Fruit fly (Drosophila melanogaster): ENCODE results near the gene Ubr3.

The Ubr3 gene

dm6 chrX:7970396-7970795, 34.7 kb downstream of the Ubr3 start (continued):
- TF ChIP-seq vnd (GFP tag; IDR thresholded peaks at IDR 0.05; ENCODE audit: partially characterized antibody) (0 out of 3 replicates have a peak, but pooled peaks have one; percentile 27), CG16779 (GFP tag; IDR thresholded peaks at IDR 0.05) (no peak), CG13296 (GFP tag; optimal IDR thresholded peaks at IDR 0.05) (peak; percentile 47), CG6765 (GFP tag; optimal IDR thresholded peaks at IDR 0.05) (no peak), lilli (GFP tag; optimal IDR thresholded peaks at IDR 0.05) (peak; percentile 68), MESR4 (GFP tag; optimal IDR thresholded peaks at IDR 0.05) (no peak), CG11723 (GFP tag; optimal IDR thresholded peaks at IDR 0.05) (no peak), CG3838 (GFP tag; optimal IDR thresholded peaks at IDR 0.05) (no peak), Elba2 (GFP tag; optimal IDR thresholded peaks at IDR 0.05) (no peak), sna (GFP tag; IDR thresholded peaks at IDR 0.05; ENCODE audit: partially characterized antibody) (no peak; the same call in 1 of the 2 replicates), Dip3 (GFP tag; optimal IDR thresholded peaks at IDR 0.05) (no peak), Xrp1 (GFP tag; IDR thresholded peaks at IDR 0.05) (peak; percentile 57; the same call in 1 of the 2 replicates), Drgx (GFP tag; IDR thresholded peaks at IDR 0.05) (peak; percentile 69), sisA (GFP tag; IDR thresholded peaks at IDR 0.05) (peak; percentile 38; the same call in 1 of the 2 replicates), CG2202 (tag; optimal IDR thresholded peaks at IDR 0.05) (no peak), CG16863 (GFP tag; optimal IDR thresholded peaks at IDR 0.05) (no peak), gcm (GFP tag; optimal IDR thresholded peaks at IDR 0.05) (peak; percentile 26), ase (GFP tag; IDR thresholded peaks at IDR 0.05) (no peak), CG11695 (GFP tag; IDR thresholded peaks at IDR 0.05) (no peak), crol (GFP tag; IDR thresholded peaks at IDR 0.05) (no peak), ap (GFP tag; IDR thresholded peaks at IDR 0.05) (no peak), pita (GFP tag; optimal IDR thresholded peaks at IDR 0.05) (no peak), knrl (GFP tag; IDR thresholded peaks at IDR 0.05; ENCODE audit: partially characterized antibody) (peak; percentile 45; the same call in 2 of the 3 replicates), E2f1 (GFP tag; IDR thresholded peaks at IDR 0.05) (0 out of 2 replicates have a peak, but pooled peaks have one; percentile 27), Asciz (GFP tag; optimal IDR thresholded peaks at IDR 0.05) (peak; percentile 10), sr (GFP tag; IDR thresholded peaks at IDR 0.05) (no peak), Hand (GFP tag; optimal IDR thresholded peaks at IDR 0.05) (peak; percentile 32), CG3281 (GFP tag; optimal IDR thresholded peaks at IDR 0.05) (peak; percentile 43), CG12942 (GFP tag; optimal IDR thresholded peaks at IDR 0.05) (no peak), CG2116 (GFP tag; optimal IDR thresholded peaks at IDR 0.05) (no peak), CG43689 (GFP tag; IDR thresholded peaks at IDR 0.05) (no peak), br (optimal IDR thresholded peaks at IDR 0.05) (no peak), CG6689 (GFP tag; IDR thresholded peaks at IDR 0.05) (peak; percentile 54), zfh1 (GFP tag; IDR thresholded peaks at IDR 0.05) (peak; percentile 38; the same call in 2 of the 3 replicates), MBD-R2 (GFP tag; IDR thresholded peaks at IDR 0.05) (no peak), Rfx (GFP tag; IDR thresholded peaks at IDR 0.05) (peak; percentile 54), gro (GFP tag; optimal IDR thresholded peaks at IDR 0.05) (peak; percentile 54), NC2α (GFP tag; optimal IDR thresholded peaks at IDR 0.05) (no peak), CG11504 (tag; optimal IDR thresholded peaks at IDR 0.05) (peak; percentile 72), Hmr (GFP tag; optimal IDR thresholded peaks at IDR 0.05) (peak; percentile 67), cato (GFP tag; optimal IDR thresholded peaks at IDR 0.05; ENCODE audit: borderline replicate concordance) (no peak), slbo (GFP tag; IDR thresholded peaks at IDR 0.05) (peak; percentile 41; the same call in 1 of the 2 replicates), CG15479 (GFP tag; optimal IDR thresholded peaks at IDR 0.05) (no peak), nau (GFP tag; optimal IDR thresholded peaks at IDR 0.05) (peak; percentile 13), Dp (GFP tag; optimal IDR thresholded peaks at IDR 0.05) (no peak), emc (GFP tag; optimal IDR thresholded peaks at IDR 0.05) (peak; percentile 6), ssp (GFP tag; IDR thresholded peaks at IDR 0.05) (no peak), ash1 (GFP tag; optimal IDR thresholded peaks at IDR 0.05) (no peak), sc (optimal IDR thresholded peaks at IDR 0.05) (no peak), sc (GFP tag; optimal IDR thresholded peaks at IDR 0.05) (no peak), Sry-β (GFP tag; optimal IDR thresholded peaks at IDR 0.05) (no peak), Ravus (GFP tag; IDR thresholded peaks at IDR 0.05) (no peak)

Measured in whole organism, embryonic.